Worm (Caenorhabditis elegans) whole organism, L4 larva: ENCODE measurements around the gene ubh-1.

Source experiments
- F37D6.2 ChIP-seq: sonication (generic microtip); optimal IDR thresholded peaks from 2 replicates; lab custom pipeline; 2016; ENCODE audit warnings: mild to moderate bottlenecking, missing genetic modification characterization, missing compliant biosample characterization
- ama-1 ChIP-seq: fragments of 150-350 bp; optimal IDR thresholded peaks from 2 replicates; lab custom pipeline; 2014; ENCODE audit warnings: inconsistent platforms, mixed read lengths
- ceh-28 ChIP-seq: fragments of 150-350 bp; optimal IDR thresholded peaks from 2 replicates; lab custom pipeline; 2014; ENCODE audit warnings: missing biosample characterization, missing genetic modification reagents, missing genetic modification characterization
- fkh-10 ChIP-seq: fragments of 150-350 bp; optimal IDR thresholded peaks from 2 replicates; lab custom pipeline; 2014; ENCODE audit warnings: missing biosample characterization, missing genetic modification reagents, missing genetic modification characterization
- lin-13 ChIP-seq: fragments of 150-350 bp; optimal IDR thresholded peaks from 2 replicates; lab custom pipeline; 2014; ENCODE audit warnings: missing biosample characterization, missing genetic modification reagents, missing genetic modification characterization
- lsy-2 ChIP-seq, 2 experiments: fragments of 150-350 bp in 1 of 2; sonication (generic microtip) in 1 of 2; optimal IDR thresholded peaks; 2 replicates each; lab custom pipeline; 2014 to 2017; ENCODE audit warnings: missing biosample characterization in 2 of 2, missing genetic modification characterization in 2 of 2
- mdl-1 ChIP-seq, 2 experiments: fragments of 150-350 bp in 1 of 2; sonication (generic microtip) in 1 of 2; optimal IDR thresholded peaks; 2 replicates each; lab custom pipeline; 2014 to 2017; ENCODE audit warnings: missing biosample characterization in 2 of 2, missing genetic modification characterization in 2 of 2
- mep-1 ChIP-seq: fragments of 150-350 bp; sonication (generic microtip); optimal IDR thresholded peaks from 3 replicates; lab custom pipeline; 2014; ENCODE audit warnings: missing biosample characterization, missing genetic modification characterization
- nhr-11 ChIP-seq: fragments of 150-350 bp; optimal IDR thresholded peaks from 2 replicates; lab custom pipeline; 2014; ENCODE audit warnings: missing biosample characterization, missing genetic modification characterization
- nhr-42 ChIP-seq: fragments of 200-800 bp; sonication (Bioruptor generic); IDR thresholded peaks from 2 replicates; pipeline ENCODE4 v1.3.6; 2022; ENCODE audit warnings: missing genetic modification characterization, missing compliant biosample characterization
- skn-1 ChIP-seq: fragments of 150-350 bp; optimal IDR thresholded peaks from 2 replicates; lab custom pipeline; 2014; ENCODE audit warnings: missing biosample characterization, missing genetic modification characterization
- unc-62 ChIP-seq, 3 experiments: fragments of 150-350 bp in 1 of 3; sonication (generic microtip); optimal IDR thresholded peaks in 2 of 3; peaks in 1 of 3; 1 replicate in 1 of 3; 2 replicates in 2 of 3; lab custom pipeline; 2014 to 2017; ENCODE audit warnings: missing biosample characterization in 3 of 3, missing genetic modification characterization in 3 of 3, missing genetic modification reagents in 3 of 3, missing genotype in 1 of 3
- zfp-3 ChIP-seq: fragments of 200-800 bp; sonication (Bioruptor generic); conservative IDR thresholded peaks from 2 replicates; pipeline ENCODE4 v1.3.6; 2022; ENCODE audit warnings: missing genetic modification reagents, missing genetic modification characterization, missing compliant biosample characterization

ce11 chrV:6554308-6554707, 43.1 kb upstream of the ubh-1 start, which contains the start of gene K04A8.19:
- TF ChIP-seq nhr-11 = no peak
- no peak for TF ChIP-seq unc-62 (GFP tag; optimal IDR thresholded peaks at IDR 0.05 in 1 of 2; lab: Kevin White, UChicago)
- TF ChIP-seq unc-62 (tag; optimal IDR thresholded peaks at IDR 0.05; lab: Kevin White, UChicago) = no peak
- TF ChIP-seq mep-1 (tag; lab: Kevin White, UChicago) = no peak
- TF ChIP-seq skn-1 (tag; lab: Kevin White, UChicago) = no peak
- TF ChIP-seq ama-1 (lab: Kevin White, UChicago) = no peak
- TF ChIP-seq lsy-2 (tag; optimal IDR thresholded peaks at IDR 0.05; lab: Kevin White, UChicago) = no peak
- no peak for TF ChIP-seq lin-13
- TF ChIP-seq mdl-1 (tag; optimal IDR thresholded peaks at IDR 0.05; lab: Kevin White, UChicago) = no peak
- no peak for TF ChIP-seq F37D6.2 (tag; lab: Kevin White, UChicago)
- no peak for TF ChIP-seq fkh-10 (GFP tag; lab: Kevin White, UChicago)
- TF ChIP-seq nhr-42 (GFP tag; lab: Robert Waterston, UW) = no peak
- no peak for TF ChIP-seq zfp-3
- no peak for TF ChIP-seq ceh-28 (tag; lab: Kevin White, UChicago)
